Worm (Caenorhabditis elegans) whole organism, L1 larva: Measurements from ENCODE around the gene C14A11.9.

Source experiments
- C04F5.9 ChIP-seq: sonication (generic microtip); optimal IDR thresholded peaks from 2 replicates; lab custom pipeline; 2016; ENCODE audit warnings: missing genetic modification characterization, missing compliant biosample characterization
- C16A3.4 ChIP-seq: fragments of 150-350 bp; optimal IDR thresholded peaks from 2 replicates; lab custom pipeline; 2014; ENCODE audit warnings: missing biosample characterization, missing genetic modification characterization
- F16B12.6 ChIP-seq: fragments of 150-350 bp; optimal IDR thresholded peaks from 2 replicates; lab custom pipeline; 2014; ENCODE audit warnings: missing biosample characterization, missing genetic modification characterization
- aha-1 ChIP-seq: fragments of 150-350 bp; optimal IDR thresholded peaks from 2 replicates; lab custom pipeline; 2014; ENCODE audit warnings: missing biosample characterization, missing genetic modification characterization
- aly-2 ChIP-seq: fragments of 150-350 bp; optimal IDR thresholded peaks from 2 replicates; lab custom pipeline; 2014; ENCODE audit warnings: missing biosample characterization, missing genetic modification characterization
- ama-1 ChIP-seq: fragments of 150-350 bp; optimal IDR thresholded peaks from 2 replicates; lab custom pipeline; 2014
- blmp-1 ChIP-seq: fragments of 150-350 bp; optimal IDR thresholded peaks from 2 replicates; lab custom pipeline; 2014; ENCODE audit warnings: missing biosample characterization, missing genetic modification characterization
- ceh-82 ChIP-seq, 3 experiments: fragments of 150-350 bp in 1 of 3; sonication (generic microtip) in 2 of 3; optimal IDR thresholded peaks; 2 replicates each; lab custom pipeline; 2014 to 2017; ENCODE audit warnings: missing biosample characterization in 3 of 3, missing genetic modification characterization in 3 of 3
- ceh-88 ChIP-seq: fragments of 200-800 bp; sonication (Bioruptor generic); IDR thresholded peaks from 2 replicates; pipeline ENCODE4 v1.3.6; 2022; ENCODE audit warnings: missing genetic modification characterization, missing compliant biosample characterization
- dsc-1 ChIP-seq: sonication (generic microtip); optimal IDR thresholded peaks from 2 replicates; lab custom pipeline; 2016; ENCODE audit warnings: mild to moderate bottlenecking, missing genetic modification characterization, missing compliant biosample characterization
- efl-1 ChIP-seq, 4 experiments: fragments of 150-350 bp; optimal IDR thresholded peaks in 3 of 4; peaks in 1 of 4; 1 replicate in 1 of 4; 2 replicates in 3 of 4; lab custom pipeline; 2014; ENCODE audit warnings: missing biosample characterization in 2 of 4, missing genetic modification characterization in 2 of 4, missing genetic modification reagents in 2 of 4
- egl-13 ChIP-seq: sonication (generic microtip); optimal IDR thresholded peaks from 2 replicates; lab custom pipeline; 2016; ENCODE audit warnings: missing genotype, missing genetic modification reagents, missing genetic modification characterization, missing compliant biosample characterization
- elt-2 ChIP-seq: sonication (generic microtip); optimal IDR thresholded peaks from 2 replicates; lab custom pipeline; 2016; ENCODE audit warnings: missing genetic modification characterization, mild to moderate bottlenecking, inconsistent platforms, missing compliant biosample characterization, missing genetic modification reagents
- elt-3 ChIP-seq, 6 experiments: fragments of 150-350 bp in 1 of 6; sonication (generic microtip); optimal IDR thresholded peaks; 2 replicates each; lab custom pipeline; 2017 to 2018; ENCODE audit warnings: missing biosample characterization in 6 of 6, missing genetic modification characterization in 6 of 6, inconsistent platforms in 1 of 6
- fkh-8 ChIP-seq: sonication (generic microtip); optimal IDR thresholded peaks from 2 replicates; lab custom pipeline; 2016; ENCODE audit warnings: mild to moderate bottlenecking, missing genetic modification characterization, missing compliant biosample characterization
- grh-1 ChIP-seq: fragments of 200-800 bp; sonication (Bioruptor generic); IDR thresholded peaks from 2 replicates; pipeline ENCODE4 v1.3.6; 2022; ENCODE audit warnings: missing genetic modification reagents, missing genetic modification characterization, missing compliant biosample characterization
- irx-1 ChIP-seq: sonication (generic microtip); optimal IDR thresholded peaks from 2 replicates; lab custom pipeline; 2016; ENCODE audit warnings: missing genetic modification characterization, missing compliant biosample characterization
- isw-1 ChIP-seq: fragments of 200-800 bp; sonication (Bioruptor generic); IDR thresholded peaks from 2 replicates; pipeline ENCODE4 v1.3.6; 2022; ENCODE audit warnings: missing genetic modification characterization, missing compliant biosample characterization
- lin-14 ChIP-seq: fragments of 200-800 bp; sonication (Bioruptor generic); optimal IDR thresholded peaks from 2 replicates; lab custom pipeline; 2018; ENCODE audit warnings: mild to moderate bottlenecking, missing genetic modification characterization, moderate library complexity, missing compliant biosample characterization
- lin-35 ChIP-seq, 2 experiments: fragments of 150-350 bp; optimal IDR thresholded peaks; 2 replicates each; lab custom pipeline; 2014; ENCODE audit warnings: missing biosample characterization in 2 of 2, missing genetic modification characterization in 2 of 2, missing genetic modification reagents in 2 of 2
- lin-39 ChIP-seq: fragments of 150-350 bp; optimal IDR thresholded peaks from 2 replicates; lab custom pipeline; 2014; ENCODE audit warnings: missing biosample characterization, missing genetic modification reagents, missing genetic modification characterization
- lir-3 ChIP-seq: sonication (generic microtip); optimal IDR thresholded peaks from 2 replicates; lab custom pipeline; 2016; ENCODE audit warnings: mild to moderate bottlenecking, missing genetic modification characterization, moderate library complexity, missing compliant biosample characterization; ENCODE audit not compliant: poor library complexity
- lsy-2 ChIP-seq, 2 experiments: fragments of 150-350 bp; optimal IDR thresholded peaks; 2 replicates each; lab custom pipeline; 2014; ENCODE audit warnings: missing biosample characterization in 2 of 2, missing genetic modification characterization in 2 of 2
- mab-9 ChIP-seq: fragments of 200-800 bp; sonication (Bioruptor generic); IDR thresholded peaks from 2 replicates; pipeline ENCODE4 v1.3.6; 2022; ENCODE audit warnings: missing genetic modification reagents, missing genetic modification characterization, missing compliant biosample characterization
- mef-2 ChIP-seq: fragments of 150-350 bp; optimal IDR thresholded peaks from 2 replicates; lab custom pipeline; 2014; ENCODE audit warnings: missing biosample characterization, missing genetic modification characterization
- nhr-28 ChIP-seq: fragments of 150-350 bp; optimal IDR thresholded peaks from 2 replicates; lab custom pipeline; 2014; ENCODE audit warnings: missing biosample characterization, missing genetic modification characterization
- nhr-47 ChIP-seq: sonication (generic microtip); optimal IDR thresholded peaks from 2 replicates; lab custom pipeline; 2016; ENCODE audit warnings: mild to moderate bottlenecking, missing genetic modification characterization, moderate library complexity, missing compliant biosample characterization
- nhr-90 ChIP-seq: sonication (generic microtip); optimal IDR thresholded peaks from 2 replicates; lab custom pipeline; 2016; ENCODE audit warnings: mild to moderate bottlenecking, missing genetic modification characterization, missing compliant biosample characterization; ENCODE audit not compliant: poor library complexity
- pag-3 ChIP-seq: sonication (generic microtip); optimal IDR thresholded peaks from 2 replicates; lab custom pipeline; 2017; ENCODE audit warnings: missing genetic modification characterization, mild to moderate bottlenecking, missing compliant biosample characterization, antibody characterized with exemption, borderline replicate concordance; ENCODE audit not compliant: insufficient read depth
- pax-3 ChIP-seq: fragments of 200-800 bp; sonication (Bioruptor generic); optimal IDR thresholded peaks from 2 replicates; lab custom pipeline; 2018; ENCODE audit warnings: mild to moderate bottlenecking, missing genetic modification characterization, moderate library complexity, missing compliant biosample characterization
- pqm-1 ChIP-seq: sonication (generic microtip); optimal IDR thresholded peaks from 3 replicates; lab custom pipeline; 2017; ENCODE audit warnings: missing biosample characterization, missing genetic modification characterization
- sox-4 ChIP-seq: sonication (generic microtip); optimal IDR thresholded peaks from 2 replicates; lab custom pipeline; 2016; ENCODE audit warnings: missing genetic modification characterization, missing compliant biosample characterization
- tlp-1 ChIP-seq: fragments of 150-350 bp; optimal IDR thresholded peaks from 2 replicates; lab custom pipeline; 2014; ENCODE audit warnings: missing biosample characterization, missing genetic modification characterization
- unc-130 ChIP-seq: fragments of 150-350 bp; optimal IDR thresholded peaks from 2 replicates; lab custom pipeline; 2017; ENCODE audit warnings: missing biosample characterization, missing genetic modification characterization, inconsistent platforms
- unc-62 ChIP-seq: fragments of 150-350 bp; optimal IDR thresholded peaks from 2 replicates; lab custom pipeline; 2014; ENCODE audit warnings: missing biosample characterization, missing genetic modification reagents, missing genetic modification characterization
- unc-86 ChIP-seq: sonication (generic microtip); optimal IDR thresholded peaks from 2 replicates; lab custom pipeline; 2016; ENCODE audit warnings: missing genetic modification characterization, missing compliant biosample characterization
- zag-1 ChIP-seq: fragments of 150-350 bp; optimal IDR thresholded peaks from 2 replicates; lab custom pipeline; 2014; ENCODE audit warnings: missing biosample characterization, missing genetic modification characterization
- zip-4 ChIP-seq: fragments of 200-800 bp; sonication (Bioruptor generic); optimal IDR thresholded peaks from 2 replicates; lab custom pipeline; 2018; ENCODE audit warnings: mild to moderate bottlenecking, missing genetic modification characterization, moderate library complexity, missing compliant biosample characterization

Gene C14A11.9

DNA sequence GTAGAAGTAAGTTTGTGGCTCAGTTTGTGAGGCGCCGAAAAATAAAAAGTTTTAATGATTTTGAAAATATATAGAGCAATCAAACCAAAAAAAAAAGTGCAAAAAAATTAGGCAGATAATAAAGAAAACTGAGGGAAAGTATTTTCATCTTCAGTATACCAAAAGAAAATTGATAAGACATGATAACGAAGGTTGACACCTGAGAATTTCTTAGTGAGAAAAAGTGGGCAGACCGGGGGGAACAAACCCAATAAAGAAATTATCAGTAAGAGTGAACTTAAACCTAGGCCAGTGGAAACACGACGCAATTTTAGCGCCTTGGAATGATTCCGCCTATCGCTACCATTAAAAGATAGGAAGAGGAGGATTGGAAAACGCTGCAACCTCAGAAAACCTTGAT, 29.2 kb upstream of the C14A11.9 start:
- TF ChIP-seq elt-2 (tag; lab: Kevin White, UChicago) (peak; percentile 78), blmp-1 (peak; percentile 7), mab-9 (GFP tag; lab: Robert Waterston, UW) (no peak), lin-35 (GFP tag; optimal IDR thresholded peaks at IDR 0.05; lab: Kevin White, UChicago) (peak in 1 of 2 experiments; percentile 16), pqm-1 (tag; lab: Kevin White, UChicago) (peak; percentile 25), elt-3 (tag; optimal IDR thresholded peaks at IDR 0.05; lab: Kevin White, UChicago) (peak in 1 of 6 experiments; percentile 4), pag-3 (no peak)
- TF ChIP-seq, all 84 proteins: peak for 5

ce11 chrX:2837477-2837876, 28.0 kb upstream of the C14A11.9 start:
- TF ChIP-seq ceh-88 (GFP tag; lab: Robert Waterston, UW) = no peak
- TF ChIP-seq elt-2 (tag; lab: Kevin White, UChicago) = no peak
- no peak for TF ChIP-seq lir-3
- TF ChIP-seq isw-1 (GFP tag; lab: Robert Waterston, UW) = no peak
- TF ChIP-seq grh-1 = no peak
- no peak for TF ChIP-seq nhr-28 (tag; lab: Kevin White, UChicago)
- no peak for TF ChIP-seq tlp-1 (tag; lab: Kevin White, UChicago)
- no peak for TF ChIP-seq aly-2 (tag; lab: Kevin White, UChicago)
- TF ChIP-seq zip-4 (GFP tag; lab: Kevin White, UChicago) = no peak
- no peak for TF ChIP-seq aha-1 (tag; lab: Kevin White, UChicago)
- TF ChIP-seq C16A3.4 (tag; lab: Kevin White, UChicago) = no peak
- TF ChIP-seq lin-35 (GFP tag; optimal IDR thresholded peaks at IDR 0.05; lab: Kevin White, UChicago) = no peak
- TF ChIP-seq F16B12.6 (tag; lab: Kevin White, UChicago) = no peak
- TF ChIP-seq nhr-47 = no peak
- TF ChIP-seq pqm-1 (tag; lab: Kevin White, UChicago) = no peak
- no peak for TF ChIP-seq unc-86 (tag; lab: Kevin White, UChicago)

- TF ChIP-seq efl-1 (optimal IDR thresholded peaks at IDR 0.05; lab: Kevin White, UChicago) = no peak
- TF ChIP-seq efl-1 (GFP tag; optimal IDR thresholded peaks at IDR 0.05 in 1 of 2; lab: Kevin White, UChicago) = peak in 1 of 2 experiments; percentile 74
- peak; percentile 73 for TF ChIP-seq pqm-1 (tag; lab: Kevin White, UChicago)
- TF ChIP-seq unc-130 (tag; lab: Kevin White, UChicago) = no peak
- TF ChIP-seq elt-2 (tag; lab: Kevin White, UChicago) = peak; percentile 42
- TF ChIP-seq mab-9 (GFP tag; lab: Robert Waterston, UW) = no peak
- TF ChIP-seq irx-1 = no peak
- peak; percentile 2 for TF ChIP-seq tlp-1 (tag; lab: Kevin White, UChicago)
Observed at ce11 chrX:2836770-2837169, 27.3 kb upstream of the C14A11.9 start.

- TF ChIP-seq lin-14 (GFP tag; lab: Kevin White, UChicago) (peak; percentile 28), ceh-82 (tag; optimal IDR thresholded peaks at IDR 0.05; lab: Kevin White, UChicago) (no peak), dsc-1 (peak; percentile 67), efl-1 (optimal IDR thresholded peaks at IDR 0.05; lab: Kevin White, UChicago) (no peak), efl-1 (GFP tag; optimal IDR thresholded peaks at IDR 0.05 in 1 of 2; lab: Kevin White, UChicago) (peak in 1 of 2 experiments; percentile 51), nhr-47 (peak; percentile 29), ama-1 (no peak), sox-4 (no peak), pax-3 (peak; percentile 55), C04F5.9 (no peak), unc-86 (tag; lab: Kevin White, UChicago) (no peak), egl-13 (peak; percentile 30), lin-39 (tag; lab: Kevin White, UChicago) (no peak), nhr-90 (tag; lab: Kevin White, UChicago) (no peak), mef-2 (tag; lab: Kevin White, UChicago) (no peak), fkh-8 (tag; lab: Kevin White, UChicago) (peak; percentile 70), zag-1 (tag; lab: Kevin White, UChicago) (no peak), unc-62 (no peak), lsy-2 (tag; optimal IDR thresholded peaks at IDR 0.05; lab: Kevin White, UChicago) (no peak)
- TF ChIP-seq, all 84 proteins: peak for 7
Observed at ce11 chrX:2827702-2828182, 18.3 kb upstream of the C14A11.9 start, which contains the start of gene ssr-2. Gene ssr-2 (minus strand): TSS chrX:2827752.
